Fruit fly (Drosophila melanogaster) whole organism, prepupa: Measurements from ENCODE around the gene CG10993.

Source experiments
- CG3032 ChIP-seq: fragments of 200-800 bp; optimal IDR thresholded peaks from 2 replicates; lab custom pipeline; 2019; ENCODE audit warnings: missing biosample characterization, mild to moderate bottlenecking, missing genetic modification characterization, moderate library complexity
- cyc ChIP-seq: fragments of 200-800 bp; sonication (Bioruptor generic); optimal IDR thresholded peaks from 3 replicates; lab custom pipeline; 2016; ENCODE audit warnings: missing biosample characterization, missing genetic modification characterization

DNA sequence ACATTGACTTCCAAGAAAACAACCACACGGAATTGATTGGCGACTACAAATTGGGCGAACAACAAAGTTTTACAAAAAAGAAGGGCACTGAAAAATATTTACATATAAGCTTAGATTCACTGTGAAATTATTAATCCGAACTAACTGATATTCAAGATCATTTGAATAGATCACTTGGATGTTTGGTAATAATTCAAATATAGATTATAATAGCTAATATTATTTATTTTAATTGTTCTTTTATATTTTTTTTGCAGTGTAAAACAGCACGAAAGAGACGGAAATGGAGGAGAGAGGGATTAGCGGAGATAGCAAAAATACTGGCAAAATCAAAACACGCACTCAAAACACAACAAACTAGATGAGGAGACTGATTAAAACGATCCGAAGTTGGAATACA, 47.3 kb upstream of the CG10993 start:
- TF ChIP-seq CG3032 (tag; lab: Kevin White, UChicago), result peak; percentile 46
- TF ChIP-seq cyc (GFP tag; lab: Kevin White, UChicago), result no peak
